Worm (Caenorhabditis elegans) whole organism, L1 larva: Measurements from ENCODE around the gene clec-145.

Experiments used
- aha-1 ChIP-seq: fragments of 150-350 bp; optimal IDR thresholded peaks from 2 replicates; lab custom pipeline; 2014; ENCODE audit warnings: missing biosample characterization, missing genetic modification characterization
- ceh-8 ChIP-seq: fragments of 200-800 bp; sonication (Bioruptor generic); optimal IDR thresholded peaks from 2 replicates; lab custom pipeline; 2018; ENCODE audit warnings: mild to moderate bottlenecking, missing genetic modification characterization, moderate library complexity, missing compliant biosample characterization
- ceh-82 ChIP-seq, 3 experiments: fragments of 150-350 bp in 1 of 3; sonication (generic microtip) in 2 of 3; optimal IDR thresholded peaks; 2 replicates each; lab custom pipeline; 2014 to 2017; ENCODE audit warnings: missing biosample characterization in 3 of 3, missing genetic modification characterization in 3 of 3
- nhr-76 ChIP-seq: sonication (generic microtip); optimal IDR thresholded peaks from 2 replicates; lab custom pipeline; 2017; ENCODE audit warnings: missing biosample characterization, missing genetic modification characterization

DNA sequence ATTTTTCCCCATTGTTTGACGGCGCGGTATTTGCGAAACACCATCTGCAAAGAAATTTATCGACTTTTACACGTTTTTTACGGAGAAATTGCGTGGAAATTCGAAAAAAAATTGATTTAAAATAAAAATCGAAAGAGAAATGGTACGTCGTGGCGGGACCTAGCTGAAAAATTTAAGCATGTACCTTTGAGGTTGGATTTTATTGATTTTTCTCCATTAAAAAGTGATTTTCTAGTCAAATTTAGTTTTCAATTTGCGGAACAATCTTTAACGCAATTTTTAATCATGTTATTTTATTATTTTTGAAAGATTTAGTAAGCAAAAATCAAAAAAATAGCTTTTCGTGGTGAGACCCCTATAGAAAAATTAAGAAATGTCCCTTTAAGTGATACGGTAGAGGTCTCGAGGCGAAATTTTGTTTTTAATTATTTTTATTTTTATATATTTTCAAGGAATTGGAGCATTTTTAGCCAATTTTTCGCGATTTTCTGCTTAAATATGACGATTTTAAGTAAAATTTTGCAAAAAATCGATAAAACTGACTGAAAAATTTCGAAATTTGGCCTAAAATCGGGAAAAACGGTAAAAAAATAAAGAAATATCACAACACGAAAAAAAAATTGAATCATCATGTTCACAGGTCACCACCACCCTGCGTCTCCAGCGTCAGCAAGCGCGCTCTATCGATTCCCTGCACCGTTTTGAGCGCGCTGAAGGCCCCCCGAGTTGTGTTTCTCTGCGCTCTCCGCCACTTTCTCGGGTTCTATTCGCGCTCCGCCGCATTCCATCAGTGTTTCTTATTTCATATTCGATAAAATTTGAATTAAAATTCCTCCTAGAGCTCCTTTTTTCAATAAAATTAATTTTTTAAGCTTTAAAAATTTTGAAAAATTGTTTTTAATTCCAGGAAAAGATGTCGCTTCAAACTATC lies 15.1 kb downstream of the clec-145 start, which contains the start of the genes mrpl-37 and lin-38:
- no peak for TF ChIP-seq ceh-8
- TF ChIP-seq aha-1 (tag; lab: Kevin White, UChicago): no peak
- peak in 2 of 3 experiments; percentile 10 to 81 for TF ChIP-seq ceh-82 (tag; optimal IDR thresholded peaks at IDR 0.05; lab: Kevin White, UChicago)
- no peak for TF ChIP-seq nhr-76
